Fruit fly (Drosophila melanogaster) whole organism, embryonic: ENCODE measurements around the gene CG14244.

ENCODE experiments used
- Ada2b ChIP-seq: fragments of 200-800 bp; sonication (Bioruptor generic); IDR thresholded peaks from 2 replicates; pipeline ENCODE4 v1.3.6; 2022; ENCODE audit warnings: missing biosample characterization, missing genetic modification characterization
- CG10543 ChIP-seq: fragments of 200-800 bp; sonication (Bioruptor generic); optimal IDR thresholded peaks from 3 replicates; lab custom pipeline; 2017; ENCODE audit warnings: missing biosample characterization, mild to moderate bottlenecking, missing genetic modification characterization, moderate library complexity
- CG11504 ChIP-seq: fragments of 200-800 bp; sonication (Bioruptor generic); optimal IDR thresholded peaks from 3 replicates; lab custom pipeline; 2019; ENCODE audit warnings: missing biosample characterization, mild to moderate bottlenecking, missing genetic modification characterization, moderate library complexity
- CG12659 ChIP-seq: fragments of 200-800 bp; sonication (Bioruptor generic); optimal IDR thresholded peaks from 3 replicates; lab custom pipeline; 2017; ENCODE audit warnings: mild to moderate bottlenecking, missing biosample characterization, missing genetic modification reagents, missing genetic modification characterization
- CG13296 ChIP-seq: fragments of 200-800 bp; sonication (Bioruptor generic); optimal IDR thresholded peaks from 3 replicates; lab custom pipeline; 2018; ENCODE audit warnings: missing biosample characterization, mild to moderate bottlenecking, missing genetic modification characterization
- CG17328 ChIP-seq: fragments of 200-800 bp; sonication (Bioruptor generic); IDR thresholded peaks from 2 replicates; pipeline ENCODE4 v1.3.6; 2022; ENCODE audit warnings: missing biosample characterization, missing genetic modification characterization
- CG17385 ChIP-seq: fragments of 200-800 bp; sonication (Bioruptor generic); optimal IDR thresholded peaks from 3 replicates; lab custom pipeline; 2018; ENCODE audit warnings: missing biosample characterization, mild to moderate bottlenecking, missing genetic modification characterization
- CG17568 ChIP-seq: fragments of 200-800 bp; sonication (Bioruptor generic); optimal IDR thresholded peaks from 2 replicates; lab custom pipeline; 2018; ENCODE audit warnings: missing biosample characterization, mild to moderate bottlenecking, missing genetic modification characterization, moderate library complexity
- CG17912 ChIP-seq: fragments of 200-800 bp; sonication (Bioruptor generic); optimal IDR thresholded peaks from 2 replicates; lab custom pipeline; 2018; ENCODE audit warnings: missing biosample characterization, mild to moderate bottlenecking, missing genetic modification characterization
- CG18262 ChIP-seq: fragments of 200-800 bp; optimal IDR thresholded peaks from 3 replicates; lab custom pipeline; 2019; ENCODE audit warnings: missing biosample characterization, mild to moderate bottlenecking, missing genetic modification characterization, moderate library complexity
- CG2120 ChIP-seq: fragments of 200-800 bp; sonication (Bioruptor generic); optimal IDR thresholded peaks from 3 replicates; lab custom pipeline; 2016; ENCODE audit warnings: missing biosample characterization, missing genetic modification characterization
- CG31224 ChIP-seq: fragments of 200-800 bp; sonication (Bioruptor generic); IDR thresholded peaks from 2 replicates; pipeline ENCODE4 v1.3.6; 2022; ENCODE audit warnings: missing biosample characterization, missing genetic modification characterization
- CG32532 ChIP-seq: fragments of 200-800 bp; sonication (Bioruptor generic); IDR thresholded peaks from 2 replicates; pipeline ENCODE4 v1.3.6; 2022; ENCODE audit warnings: missing biosample characterization, missing genetic modification characterization
- CG3407 ChIP-seq: fragments of 200-800 bp; sonication (Bioruptor generic); optimal IDR thresholded peaks from 2 replicates; lab custom pipeline; 2018; ENCODE audit warnings: missing biosample characterization, mild to moderate bottlenecking, missing genetic modification characterization
- CG4707 ChIP-seq: fragments of 200-800 bp; sonication (Bioruptor generic); optimal IDR thresholded peaks from 2 replicates; lab custom pipeline; 2018; ENCODE audit warnings: missing biosample characterization, mild to moderate bottlenecking, missing genetic modification characterization, moderate library complexity
- CG4854 ChIP-seq: fragments of 200-800 bp; sonication (Bioruptor generic); optimal IDR thresholded peaks from 2 replicates; lab custom pipeline; 2016; ENCODE audit warnings: missing biosample characterization, missing genetic modification characterization, inconsistent platforms
- CG7786 ChIP-seq: fragments of 200-800 bp; sonication (Bioruptor generic); optimal IDR thresholded peaks from 2 replicates; lab custom pipeline; 2016; ENCODE audit warnings: missing biosample characterization, missing genetic modification characterization
- D ChIP-seq, 2 experiments: fragments of 200-800 bp in 1 of 2; fragments of >200 bp in 1 of 2; sonication (Bioruptor generic) in 1 of 2; optimal IDR thresholded peaks; 2 replicates in 1 of 2; 3 replicates in 1 of 2; lab custom pipeline; 2017; ENCODE audit warnings: mild to moderate bottlenecking in 1 of 2, missing biosample characterization in 1 of 2, missing genetic modification characterization in 1 of 2, missing genetic modification reagents in 1 of 2
- Ets65A ChIP-seq: fragments of 200-800 bp; sonication (Bioruptor generic); peaks from one replicate; lab custom pipeline; 2016; ENCODE audit warnings: missing biosample characterization, missing genetic modification characterization
- Ets97D ChIP-seq: fragments of 200-800 bp; sonication (Bioruptor generic); optimal IDR thresholded peaks from 3 replicates; lab custom pipeline; 2016; ENCODE audit warnings: missing biosample characterization, missing genetic modification characterization
- Fer1 ChIP-seq: fragments of 200-800 bp; sonication (Bioruptor generic); optimal IDR thresholded peaks from 2 replicates; lab custom pipeline; 2017; ENCODE audit warnings: missing biosample characterization, mild to moderate bottlenecking, missing genetic modification characterization
- GATAe ChIP-seq: fragments of 200-800 bp; sonication (Bioruptor generic); conservative IDR thresholded peaks from 2 replicates; pipeline ENCODE4 v1.3.6; 2022; ENCODE audit warnings: missing biosample characterization, missing genetic modification characterization
- Gug ChIP-seq: fragments of 200-800 bp; sonication (Bioruptor generic); IDR thresholded peaks from 4 replicates; pipeline ENCODE4 v1.3.6; 2022; ENCODE audit warnings: missing biosample characterization, missing genetic modification characterization
- HHEX ChIP-seq: fragments of 200-800 bp; sonication (Bioruptor generic); optimal IDR thresholded peaks from 3 replicates; lab custom pipeline; 2017; ENCODE audit warnings: missing biosample characterization, mild to moderate bottlenecking, missing genetic modification characterization, missing genetic modification reagents
- HLH54F ChIP-seq: fragments of 200-800 bp; sonication (Bioruptor generic); optimal IDR thresholded peaks from 3 replicates; lab custom pipeline; 2016; ENCODE audit warnings: missing biosample characterization, missing genetic modification characterization
- HLHmδ ChIP-seq: fragments of 200-800 bp; sonication (Bioruptor generic); optimal IDR thresholded peaks from 2 replicates; lab custom pipeline; 2018; ENCODE audit warnings: missing biosample characterization, mild to moderate bottlenecking, missing genetic modification characterization, moderate library complexity
- Hmr ChIP-seq: fragments of 200-800 bp; sonication (Bioruptor generic); optimal IDR thresholded peaks from 3 replicates; lab custom pipeline; 2017; ENCODE audit warnings: mild to moderate bottlenecking, missing biosample characterization, missing genetic modification reagents, missing genetic modification characterization
- Hr51 ChIP-seq, 2 experiments: fragments of 200-800 bp; sonication (Bioruptor generic); optimal IDR thresholded peaks; 2 replicates in 1 of 2; 3 replicates in 1 of 2; lab custom pipeline; 2016 to 2018; ENCODE audit warnings: missing biosample characterization in 2 of 2, missing genetic modification characterization in 2 of 2, mild to moderate bottlenecking in 1 of 2, moderate library complexity in 1 of 2
- Hsf ChIP-seq: fragments of 200-800 bp; sonication (Bioruptor generic); optimal IDR thresholded peaks from 3 replicates; lab custom pipeline; 2016; ENCODE audit warnings: missing biosample characterization, missing genetic modification characterization
- NFAT ChIP-seq: fragments of 200-800 bp; sonication (Bioruptor generic); IDR thresholded peaks from 2 replicates; pipeline ENCODE4 v1.3.6; 2022; ENCODE audit warnings: missing biosample characterization, missing genetic modification characterization
- Nf-YC ChIP-seq: fragments of 200-800 bp; optimal IDR thresholded peaks from 3 replicates; lab custom pipeline; 2019; ENCODE audit warnings: missing biosample characterization, mild to moderate bottlenecking, missing genetic modification characterization, moderate library complexity
- NfI ChIP-seq: fragments of 200-800 bp; sonication (Bioruptor generic); optimal IDR thresholded peaks from 3 replicates; lab custom pipeline; 2018; ENCODE audit warnings: missing biosample characterization, mild to moderate bottlenecking, missing genetic modification characterization, moderate library complexity
- Ptx1 ChIP-seq: fragments of 200-800 bp; sonication (Bioruptor generic); IDR thresholded peaks from 2 replicates; pipeline ENCODE4 v1.3.6; 2022; ENCODE audit warnings: missing biosample characterization, missing genetic modification characterization
- TFAM ChIP-seq: fragments of 200-800 bp; sonication (Bioruptor generic); optimal IDR thresholded peaks from 2 replicates; lab custom pipeline; 2017; ENCODE audit warnings: missing biosample characterization, missing genetic modification characterization, inconsistent platforms
- cas ChIP-seq: fragments of 200-800 bp; sonication (Bioruptor generic); IDR thresholded peaks from 2 replicates; pipeline ENCODE4 v1.3.6; 2022; ENCODE audit warnings: missing biosample characterization, missing genetic modification characterization
- ci ChIP-seq: fragments of 200-800 bp; sonication (Bioruptor generic); IDR thresholded peaks from 3 replicates; pipeline ENCODE4 v1.3.6; 2022; ENCODE audit warnings: missing biosample characterization, missing genetic modification characterization
- dmrt11E ChIP-seq: fragments of 200-800 bp; sonication (Bioruptor generic); optimal IDR thresholded peaks from 3 replicates; lab custom pipeline; 2018; ENCODE audit warnings: missing biosample characterization, mild to moderate bottlenecking, missing genetic modification characterization, moderate library complexity
- gcm ChIP-seq: fragments of 200-800 bp; sonication (Bioruptor generic); optimal IDR thresholded peaks from 2 replicates; lab custom pipeline; 2019; ENCODE audit warnings: missing biosample characterization, mild to moderate bottlenecking, missing genetic modification characterization, moderate library complexity
- gro ChIP-seq: fragments of 200-800 bp; sonication (Bioruptor generic); optimal IDR thresholded peaks from 2 replicates; lab custom pipeline; 2016; ENCODE audit warnings: missing biosample characterization, missing genetic modification characterization
- h ChIP-seq: fragments of >200 bp; optimal IDR thresholded peaks from 2 replicates; lab custom pipeline; 2017
- ken ChIP-seq: fragments of 200-800 bp; sonication (Bioruptor generic); IDR thresholded peaks from 3 replicates; pipeline ENCODE4 v1.3.6; 2022; ENCODE audit warnings: missing biosample characterization, missing genetic modification characterization
- nerfin-2 ChIP-seq: fragments of 200-800 bp; sonication (Bioruptor generic); IDR thresholded peaks from 2 replicates; pipeline ENCODE4 v1.3.6; 2022; ENCODE audit warnings: missing biosample characterization, missing genetic modification characterization; ENCODE audit not compliant: partially characterized antibody
- otp ChIP-seq: fragments of 200-800 bp; sonication (Bioruptor generic); IDR thresholded peaks from 3 replicates; pipeline ENCODE4, ENCODE4 v1.3.6; 2022; ENCODE audit warnings: missing biosample characterization, missing genetic modification characterization
- pb ChIP-seq: fragments of 200-800 bp; sonication (Bioruptor generic); optimal IDR thresholded peaks from 3 replicates; lab custom pipeline; 2016; ENCODE audit warnings: missing biosample characterization, missing genetic modification characterization
- phol ChIP-seq: fragments of 200-800 bp; sonication (Bioruptor generic); optimal IDR thresholded peaks from 3 replicates; lab custom pipeline; 2018; ENCODE audit warnings: missing biosample characterization, mild to moderate bottlenecking, missing genetic modification characterization, moderate library complexity
- prd ChIP-seq, 3 experiments: fragments of >200 bp in 2 of 3; fragments of 200-800 bp in 1 of 3; sonication (Bioruptor generic) in 1 of 3; optimal IDR thresholded peaks in 2 of 3; IDR thresholded peaks in 1 of 3; 2 replicates in 2 of 3; 3 replicates in 1 of 3; pipeline versions ENCODE4 v1.3.6 to Lab custom; 2017 to 2022; ENCODE audit warnings: missing biosample characterization in 1 of 3, missing genetic modification characterization in 1 of 3
- rib ChIP-seq: fragments of 200-800 bp; sonication (Bioruptor generic); IDR thresholded peaks from 2 replicates; pipeline ENCODE4 v1.3.6; 2022; ENCODE audit warnings: missing biosample characterization, missing genetic modification characterization
- sr ChIP-seq: fragments of 200-800 bp; sonication (Bioruptor generic); IDR thresholded peaks from 3 replicates; pipeline ENCODE4 v1.3.6; 2022; ENCODE audit warnings: missing biosample characterization, missing genetic modification characterization
- wdn ChIP-seq: fragments of 200-800 bp; sonication (Bioruptor generic); IDR thresholded peaks from 2 replicates; pipeline ENCODE4 v1.3.6; 2022; ENCODE audit warnings: missing biosample characterization, missing genetic modification characterization

CG14244 gene

DNA sequence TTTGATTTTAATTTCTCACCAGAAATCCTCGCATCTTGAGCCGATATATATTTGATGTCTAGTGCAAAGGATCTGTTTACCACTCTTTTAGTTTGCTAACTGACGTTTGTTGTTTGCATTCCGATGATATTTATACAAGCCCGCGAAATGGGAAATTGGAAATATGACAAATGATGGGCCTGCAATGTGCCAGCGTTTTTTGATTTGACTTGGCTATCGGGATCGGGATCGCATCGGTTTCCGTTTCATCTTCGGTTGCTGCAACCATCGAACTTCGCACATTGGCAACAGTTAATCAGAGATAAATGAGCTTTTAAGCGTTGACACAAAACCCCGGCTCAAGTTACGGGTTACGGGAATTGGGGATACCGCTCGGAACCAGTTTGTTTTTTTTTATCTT is 32.4 kb upstream of the CG14244 start, which contains the start of gene TwdlQ (continued):
- no peak for TF ChIP-seq Ets97D
- TF ChIP-seq pb (GFP tag; lab: Kevin White, UChicago), result no peak
- no peak for TF ChIP-seq NFAT (GFP tag; lab: Robert Waterston, UW)
- no peak for TF ChIP-seq prd (optimal IDR thresholded peaks at IDR 0.05; lab: Kevin White, UChicago)
- no peak for TF ChIP-seq prd (GFP tag; IDR thresholded peaks at IDR 0.05; lab: Robert Waterston, UW)

DNA sequence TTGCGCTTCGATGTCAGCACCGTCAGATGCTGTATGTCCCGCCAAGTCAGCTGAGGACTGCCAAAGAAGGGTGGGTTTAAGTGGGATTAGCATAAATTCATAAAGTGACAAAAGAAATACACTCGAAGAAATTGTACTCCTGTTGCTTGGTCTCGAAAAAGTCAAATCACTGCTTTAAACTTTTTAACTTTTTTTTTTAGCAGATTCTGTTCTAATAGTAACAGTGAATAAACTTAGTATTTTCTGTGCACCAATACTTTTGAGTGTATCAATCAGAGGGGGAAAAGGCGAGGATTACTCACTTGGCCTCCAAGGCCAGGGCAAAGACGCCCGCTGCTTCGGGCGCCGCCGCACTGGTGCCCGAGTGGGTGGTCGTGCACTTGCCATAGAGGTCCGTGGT is 25.8 kb upstream of the CG14244 start:
- no peak for TF ChIP-seq nerfin-2 (GFP tag; lab: Robert Waterston, UW)
- no peak for TF ChIP-seq phol (tag; lab: Kevin White, UChicago)
- TF ChIP-seq CG4707 (GFP tag; lab: Kevin White, UChicago), result no peak
- no peak for TF ChIP-seq CG17568 (GFP tag; lab: Kevin White, UChicago)
- TF ChIP-seq CG11504 (tag; lab: Kevin White, UChicago), result peak; percentile 16
- TF ChIP-seq D (optimal IDR thresholded peaks at IDR 0.05; lab: Kevin White, UChicago), result no peak
- no peak for TF ChIP-seq D (GFP tag; optimal IDR thresholded peaks at IDR 0.05; lab: Kevin White, UChicago)
- TF ChIP-seq Ada2b (GFP tag; lab: Robert Waterston, UW), result peak; percentile 38
- TF ChIP-seq sr (GFP tag; lab: Robert Waterston, UW), result no peak
- peak; percentile 25; the same call in 1 of the 2 replicates for TF ChIP-seq CG17328 (GFP tag; lab: Robert Waterston, UW)
- no peak for TF ChIP-seq gro
- TF ChIP-seq GATAe (GFP tag; lab: Robert Waterston, UW), result no peak
- no peak for TF ChIP-seq HHEX (GFP tag; lab: Kevin White, UChicago)
- no peak for TF ChIP-seq otp (GFP tag; lab: Robert Waterston, UW)
- TF ChIP-seq CG17385, result no peak
- no peak for TF ChIP-seq CG7786 (GFP tag; lab: Kevin White, UChicago)
- TF ChIP-seq rib, result no peak
- TF ChIP-seq CG31224 (GFP tag; lab: Robert Waterston, UW), result no peak
- TF ChIP-seq Fer1 (GFP tag; lab: Kevin White, UChicago), result peak; percentile 9
- TF ChIP-seq Ets65A (GFP tag; lab: Kevin White, UChicago), result peak; percentile 56
- no peak for TF ChIP-seq h (lab: Kevin White, UChicago)
- 0 out of 3 replicates have a peak, but pooled peaks have one; percentile 18 for TF ChIP-seq ci (GFP tag; lab: Robert Waterston, UW)
- no peak for TF ChIP-seq CG4854 (GFP tag; lab: Kevin White, UChicago)
- no peak for TF ChIP-seq cas (GFP tag; lab: Robert Waterston, UW)
- no peak for TF ChIP-seq NfI
- TF ChIP-seq ken (GFP tag; lab: Robert Waterston, UW), result 0 out of 3 replicates have a peak, but pooled peaks have one; percentile 34
- no peak for TF ChIP-seq CG12659
- no peak for TF ChIP-seq CG3407 (GFP tag; lab: Kevin White, UChicago)
- no peak for TF ChIP-seq HLH54F (GFP tag; lab: Kevin White, UChicago)
- no peak for TF ChIP-seq CG18262 (tag; lab: Kevin White, UChicago)
- no peak for TF ChIP-seq wdn
- no peak for TF ChIP-seq Hsf (GFP tag; lab: Kevin White, UChicago)
- TF ChIP-seq Ptx1 (GFP tag; lab: Robert Waterston, UW), result 0 out of 2 replicates have a peak, but pooled peaks have one; percentile 22
- TF ChIP-seq CG2120 (GFP tag; lab: Kevin White, UChicago), result peak; percentile 27
- peak; percentile 0 for TF ChIP-seq Hmr (GFP tag; lab: Kevin White, UChicago)
- peak in 1 of 2 experiments; percentile 15 for TF ChIP-seq Hr51 (GFP tag; optimal IDR thresholded peaks at IDR 0.05; lab: Kevin White, UChicago)
- TF ChIP-seq gcm (GFP tag; lab: Kevin White, UChicago), result no peak
- TF ChIP-seq dmrt11E, result no peak
- TF ChIP-seq Gug (GFP tag; lab: Robert Waterston, UW), result no peak
- TF ChIP-seq CG32532 (GFP tag; lab: Robert Waterston, UW), result no peak
- no peak for TF ChIP-seq TFAM (GFP tag; lab: Kevin White, UChicago)
- TF ChIP-seq CG10543 (GFP tag; lab: Kevin White, UChicago), result no peak
- no peak for TF ChIP-seq HLHmδ (GFP tag; lab: Kevin White, UChicago)
- TF ChIP-seq Nf-YC, result no peak
- TF ChIP-seq CG13296 (GFP tag; lab: Kevin White, UChicago), result no peak
- TF ChIP-seq CG17912, result no peak
